Fruit fly (Drosophila melanogaster) whole organism, wandering third instar larva: ENCODE measurements around the gene CG11951.

Source experiments
- N ChIP-seq: fragments of >200 bp; optimal IDR thresholded peaks from 2 replicates; lab custom pipeline; 2018; ENCODE audit warnings: missing biosample characterization, missing external identifiers, missing genetic modification characterization
- ey ChIP-seq: fragments of 200-800 bp; sonication (Bioruptor generic); optimal IDR thresholded peaks from 2 replicates; lab custom pipeline; 2016; ENCODE audit warnings: missing biosample characterization, missing genetic modification characterization
- h ChIP-seq: fragments of 200-800 bp; sonication (Bioruptor generic); optimal IDR thresholded peaks from 3 replicates; lab custom pipeline; 2016; ENCODE audit warnings: missing biosample characterization, mild to moderate bottlenecking, missing genetic modification characterization
- lola ChIP-seq: fragments of >200 bp; optimal IDR thresholded peaks from 2 replicates; lab custom pipeline; 2017; ENCODE audit warnings: missing biosample characterization, missing genetic modification characterization
- psq ChIP-seq: fragments of 200-800 bp; sonication (Bioruptor generic); optimal IDR thresholded peaks from 3 replicates; lab custom pipeline; 2017; ENCODE audit warnings: missing biosample characterization, mild to moderate bottlenecking, missing genetic modification characterization, moderate library complexity
- sv ChIP-seq: fragments of 200-800 bp; sonication (Bioruptor generic); optimal IDR thresholded peaks from 3 replicates; lab custom pipeline; 2016; ENCODE audit warnings: missing biosample characterization, missing genetic modification characterization

- TF ChIP-seq lola (GFP tag; lab: Kevin White, UChicago) (no peak), h (GFP tag; lab: Kevin White, UChicago) (peak; percentile 86), ey (GFP tag; lab: Kevin White, UChicago) (peak; percentile 83), psq (peak; percentile 62), N (GFP tag; lab: Kevin White, UChicago) (no peak), sv (GFP tag; lab: Kevin White, UChicago) (no peak)
Measured at dm6 chr3R:29277009-29277408, 38.5 kb upstream of the CG11951 start.
